Worm (Caenorhabditis elegans) whole organism, L1 larva: ENCODE results near the gene pqn-96.
A peak's percentile ranks its signal among the peaks of the same experiment; 100 is the strongest.

Experiments used
- C04F5.9 ChIP-seq: sonication (generic microtip); optimal IDR thresholded peaks from 2 replicates; lab custom pipeline; 2016; ENCODE audit warnings: missing genetic modification characterization, missing compliant biosample characterization
- C16A3.4 ChIP-seq: fragments of 150-350 bp; optimal IDR thresholded peaks from 2 replicates; lab custom pipeline; 2014; ENCODE audit warnings: missing biosample characterization, missing genetic modification characterization
- Y116A8C.19 ChIP-seq: sonication (generic microtip); optimal IDR thresholded peaks from 2 replicates; lab custom pipeline; 2016; ENCODE audit warnings: missing compliant biosample characterization, missing genetic modification characterization, borderline replicate concordance
- alr-1 ChIP-seq: fragments of 200-800 bp; sonication (Bioruptor generic); optimal IDR thresholded peaks from 2 replicates; lab custom pipeline; 2018; ENCODE audit warnings: borderline replicate concordance, mild to moderate bottlenecking, missing genetic modification characterization, missing compliant biosample characterization
- aly-2 ChIP-seq: fragments of 150-350 bp; optimal IDR thresholded peaks from 2 replicates; lab custom pipeline; 2014; ENCODE audit warnings: missing biosample characterization, missing genetic modification characterization
- ama-1 ChIP-seq: fragments of 150-350 bp; optimal IDR thresholded peaks from 2 replicates; lab custom pipeline; 2014
- blmp-1 ChIP-seq: fragments of 150-350 bp; optimal IDR thresholded peaks from 2 replicates; lab custom pipeline; 2014; ENCODE audit warnings: missing biosample characterization, missing genetic modification characterization
- ceh-8 ChIP-seq: fragments of 200-800 bp; sonication (Bioruptor generic); optimal IDR thresholded peaks from 2 replicates; lab custom pipeline; 2018; ENCODE audit warnings: mild to moderate bottlenecking, missing genetic modification characterization, moderate library complexity, missing compliant biosample characterization
- ces-1 ChIP-seq: fragments of 150-350 bp; optimal IDR thresholded peaks from 2 replicates; lab custom pipeline; 2014; ENCODE audit warnings: missing biosample characterization, missing genetic modification reagents, missing genetic modification characterization
- dsc-1 ChIP-seq: sonication (generic microtip); optimal IDR thresholded peaks from 2 replicates; lab custom pipeline; 2016; ENCODE audit warnings: mild to moderate bottlenecking, missing genetic modification characterization, missing compliant biosample characterization
- efl-1 ChIP-seq, 4 experiments: fragments of 150-350 bp; optimal IDR thresholded peaks in 3 of 4; peaks in 1 of 4; 1 replicate in 1 of 4; 2 replicates in 3 of 4; lab custom pipeline; 2014; ENCODE audit warnings: missing biosample characterization in 2 of 4, missing genetic modification characterization in 2 of 4, missing genetic modification reagents in 2 of 4
- efl-3 ChIP-seq: fragments of 200-800 bp; sonication (Bioruptor generic); optimal IDR thresholded peaks from 2 replicates; lab custom pipeline; 2018; ENCODE audit warnings: mild to moderate bottlenecking, missing genetic modification characterization, missing compliant biosample characterization
- egl-13 ChIP-seq: sonication (generic microtip); optimal IDR thresholded peaks from 2 replicates; lab custom pipeline; 2016; ENCODE audit warnings: missing genotype, missing genetic modification reagents, missing genetic modification characterization, missing compliant biosample characterization
- egl-27 ChIP-seq, 2 experiments: fragments of 150-350 bp in 1 of 2; sonication (generic microtip); optimal IDR thresholded peaks; 3 replicates each; lab custom pipeline; 2017 to 2018; ENCODE audit warnings: missing biosample characterization in 2 of 2, missing genetic modification characterization in 2 of 2, missing genetic modification reagents in 2 of 2
- elt-3 ChIP-seq, 6 experiments: fragments of 150-350 bp in 1 of 6; sonication (generic microtip); optimal IDR thresholded peaks; 2 replicates each; lab custom pipeline; 2017 to 2018; ENCODE audit warnings: missing biosample characterization in 6 of 6, missing genetic modification characterization in 6 of 6, inconsistent platforms in 1 of 6
- ets-5 ChIP-seq: fragments of 200-800 bp; sonication (Bioruptor generic); IDR thresholded peaks from 2 replicates; pipeline ENCODE4 v1.3.6; 2022; ENCODE audit warnings: missing genetic modification characterization, missing compliant biosample characterization
- fkh-10 ChIP-seq: sonication (generic microtip); optimal IDR thresholded peaks from 2 replicates; lab custom pipeline; 2017; ENCODE audit warnings: missing biosample characterization, missing genetic modification reagents, missing genetic modification characterization
- fkh-4 ChIP-seq: sonication (generic microtip); optimal IDR thresholded peaks from 2 replicates; lab custom pipeline; 2016; ENCODE audit warnings: missing compliant biosample characterization, missing genetic modification characterization, borderline replicate concordance
- fkh-8 ChIP-seq: sonication (generic microtip); optimal IDR thresholded peaks from 2 replicates; lab custom pipeline; 2016; ENCODE audit warnings: mild to moderate bottlenecking, missing genetic modification characterization, missing compliant biosample characterization
- grh-1 ChIP-seq: fragments of 200-800 bp; sonication (Bioruptor generic); IDR thresholded peaks from 2 replicates; pipeline ENCODE4 v1.3.6; 2022; ENCODE audit warnings: missing genetic modification reagents, missing genetic modification characterization, missing compliant biosample characterization
- hlh-17 ChIP-seq: fragments of 200-800 bp; sonication (Bioruptor generic); optimal IDR thresholded peaks from 2 replicates; lab custom pipeline; 2018; ENCODE audit warnings: missing genetic modification characterization, mild to moderate bottlenecking, missing compliant biosample characterization, moderate library complexity, borderline replicate concordance
- hpl-2 ChIP-seq: fragments of 150-350 bp; optimal IDR thresholded peaks from 2 replicates; lab custom pipeline; 2014; ENCODE audit warnings: missing biosample characterization, missing genetic modification reagents, missing genetic modification characterization
- lin-13 ChIP-seq: fragments of 150-350 bp; optimal IDR thresholded peaks from 2 replicates; lab custom pipeline; 2014; ENCODE audit warnings: missing biosample characterization, missing genetic modification reagents, missing genetic modification characterization
- lin-15B ChIP-seq: fragments of 150-350 bp; sonication (generic microtip); optimal IDR thresholded peaks from 3 replicates; lab custom pipeline; 2014; ENCODE audit warnings: missing biosample characterization, missing genetic modification characterization
- lsy-2 ChIP-seq, 2 experiments: fragments of 150-350 bp; optimal IDR thresholded peaks; 2 replicates each; lab custom pipeline; 2014; ENCODE audit warnings: missing biosample characterization in 2 of 2, missing genetic modification characterization in 2 of 2
- mab-9 ChIP-seq: fragments of 200-800 bp; sonication (Bioruptor generic); IDR thresholded peaks from 2 replicates; pipeline ENCODE4 v1.3.6; 2022; ENCODE audit warnings: missing genetic modification reagents, missing genetic modification characterization, missing compliant biosample characterization
- nhr-11 ChIP-seq: fragments of 150-350 bp; optimal IDR thresholded peaks from 2 replicates; lab custom pipeline; 2014; ENCODE audit warnings: missing biosample characterization, missing genetic modification characterization
- nhr-77 ChIP-seq: fragments of 150-350 bp; optimal IDR thresholded peaks from 2 replicates; lab custom pipeline; 2014; ENCODE audit warnings: missing biosample characterization, missing genetic modification characterization
- nhr-85 ChIP-seq: sonication (generic microtip); peaks from one replicate; lab custom pipeline; 2016; ENCODE audit warnings: missing genetic modification characterization, inconsistent platforms, missing compliant biosample characterization
- pax-3 ChIP-seq: fragments of 200-800 bp; sonication (Bioruptor generic); optimal IDR thresholded peaks from 2 replicates; lab custom pipeline; 2018; ENCODE audit warnings: mild to moderate bottlenecking, missing genetic modification characterization, moderate library complexity, missing compliant biosample characterization
- rnt-1 ChIP-seq: sonication (generic microtip); optimal IDR thresholded peaks from 2 replicates; lab custom pipeline; 2016; ENCODE audit warnings: mild to moderate bottlenecking, missing genetic modification characterization, moderate library complexity, missing compliant biosample characterization
- sptf-1 ChIP-seq: fragments of 150-350 bp; optimal IDR thresholded peaks from 2 replicates; lab custom pipeline; 2014; ENCODE audit warnings: missing biosample characterization, missing genetic modification characterization
- sup-37 ChIP-seq: fragments of 200-800 bp; sonication (Bioruptor generic); optimal IDR thresholded peaks from 2 replicates; lab custom pipeline; 2018; ENCODE audit warnings: mild to moderate bottlenecking, missing genetic modification characterization, missing compliant biosample characterization
- tbx-2 ChIP-seq: sonication (generic microtip); optimal IDR thresholded peaks from 2 replicates; lab custom pipeline; 2016; ENCODE audit warnings: missing genetic modification characterization, missing compliant biosample characterization
- tlp-1 ChIP-seq: fragments of 150-350 bp; optimal IDR thresholded peaks from 2 replicates; lab custom pipeline; 2014; ENCODE audit warnings: missing biosample characterization, missing genetic modification characterization
- unc-86 ChIP-seq: sonication (generic microtip); optimal IDR thresholded peaks from 2 replicates; lab custom pipeline; 2016; ENCODE audit warnings: missing genetic modification characterization, missing compliant biosample characterization
- unc-98 ChIP-seq: fragments of 200-800 bp; sonication (Bioruptor generic); IDR thresholded peaks from 2 replicates; pipeline ENCODE4 v1.3.6; 2022; ENCODE audit warnings: missing genetic modification characterization, missing compliant biosample characterization
- vab-15 ChIP-seq: sonication (generic microtip); optimal IDR thresholded peaks from 2 replicates; lab custom pipeline; 2017; ENCODE audit warnings: missing genotype, mild to moderate bottlenecking, missing genetic modification characterization, missing compliant biosample characterization
- zag-1 ChIP-seq: fragments of 150-350 bp; optimal IDR thresholded peaks from 2 replicates; lab custom pipeline; 2014; ENCODE audit warnings: missing biosample characterization, missing genetic modification characterization
- ztf-11 ChIP-seq, 2 experiments: sonication (generic microtip); optimal IDR thresholded peaks; 2 replicates each; lab custom pipeline; 2016 to 2017; ENCODE audit warnings: missing genetic modification characterization in 2 of 2, missing biosample characterization in 1 of 2, missing compliant biosample characterization in 1 of 2
- ztf-4 ChIP-seq: fragments of 150-350 bp; optimal IDR thresholded peaks from 2 replicates; lab custom pipeline; 2014; ENCODE audit warnings: missing biosample characterization, missing genetic modification characterization

Gene pqn-96

DNA sequence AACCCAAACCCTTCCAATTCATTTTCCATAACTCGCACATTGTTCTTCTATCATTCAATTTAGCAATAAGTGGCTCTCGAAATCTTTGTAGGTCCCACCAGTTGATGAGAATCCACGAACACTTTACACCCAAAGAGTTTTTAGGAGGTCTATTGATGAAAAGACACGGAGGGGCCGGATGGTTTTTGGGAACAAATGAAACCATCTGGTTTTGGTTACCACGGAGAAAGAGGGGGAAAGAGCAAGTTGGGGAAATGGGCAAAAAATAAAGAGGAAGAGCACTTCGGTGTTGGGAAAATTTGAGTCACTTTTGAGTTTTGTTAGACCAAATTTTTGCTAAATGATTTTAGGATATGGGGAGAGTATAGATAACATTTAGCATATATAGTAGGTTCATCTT, 28.3 kb upstream of the pqn-96 start:
- peak; percentile 51 for TF ChIP-seq dsc-1 (tag; lab: Kevin White, UChicago)
- TF ChIP-seq fkh-4, result no peak

DNA sequence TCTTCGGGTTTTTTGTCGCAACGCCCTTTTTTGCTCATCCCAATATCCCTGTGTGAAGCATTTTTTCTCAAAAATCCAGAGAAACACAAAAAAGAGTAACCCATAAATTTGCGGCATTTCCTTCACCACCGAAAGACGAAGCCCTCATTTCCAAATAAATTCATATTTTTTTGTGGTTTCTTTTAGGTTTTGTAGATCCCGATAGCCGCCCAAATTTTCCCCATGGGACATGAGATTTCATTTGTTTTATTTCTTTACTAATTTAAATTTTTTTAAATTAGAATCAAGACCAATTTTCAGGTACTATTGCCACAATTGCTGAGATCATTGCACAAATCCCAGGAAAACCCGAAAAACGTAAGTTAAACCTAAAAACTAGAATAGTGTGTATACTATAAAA, 27.5 kb upstream of the pqn-96 start, which contains the start of gene mig-39:
Gene mig-39 (plus strand): TSS at position 301 of the 400 bp plus-strand sequence.
- TF ChIP-seq fkh-10 (GFP tag; lab: Kevin White, UChicago) (no peak), efl-3 (GFP tag; lab: Kevin White, UChicago) (no peak), sup-37 (GFP tag; lab: Kevin White, UChicago) (no peak), C16A3.4 (no peak), blmp-1 (no peak), vab-15 (no peak), lin-13 (no peak), Y116A8C.19 (tag; lab: Kevin White, UChicago) (no peak), nhr-77 (tag; lab: Kevin White, UChicago) (no peak), ces-1 (GFP tag; lab: Kevin White, UChicago) (no peak), fkh-4 (no peak), aly-2 (tag; lab: Kevin White, UChicago) (no peak), ceh-8 (GFP tag; lab: Kevin White, UChicago) (no peak), mab-9 (GFP tag; lab: Robert Waterston, UW) (no peak), ztf-4 (no peak), zag-1 (tag; lab: Kevin White, UChicago) (no peak), ets-5 (no peak), elt-3 (tag; optimal IDR thresholded peaks at IDR 0.05; lab: Kevin White, UChicago) (no peak), tlp-1 (tag; lab: Kevin White, UChicago) (no peak), sptf-1 (no peak)

DNA sequence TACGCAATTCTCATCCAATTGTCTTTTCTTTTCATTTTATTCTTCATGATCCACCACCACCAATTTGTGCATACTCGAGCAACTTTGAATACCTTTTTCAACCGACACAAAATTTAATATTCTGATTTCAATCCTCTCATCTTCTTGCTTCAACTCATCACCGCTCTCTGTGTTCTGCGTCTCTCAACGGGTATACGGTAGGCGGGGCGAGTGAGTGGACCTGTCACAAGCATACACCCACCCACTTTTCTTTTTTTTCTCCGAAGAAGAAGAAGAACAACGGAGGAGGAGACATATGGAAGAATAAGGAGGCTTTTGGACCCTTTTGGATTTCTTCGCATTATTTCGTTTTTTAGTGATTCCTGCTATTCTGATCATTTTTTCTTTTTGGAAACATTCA, 22.2 kb upstream of the pqn-96 start:
- no peak for TF ChIP-seq unc-98 (GFP tag; lab: Robert Waterston, UW)
- peak; percentile 49 to 84 for TF ChIP-seq lsy-2 (tag; optimal IDR thresholded peaks at IDR 0.05; lab: Kevin White, UChicago)
- TF ChIP-seq ztf-11 (tag; optimal IDR thresholded peaks at IDR 0.05; lab: Kevin White, UChicago), result no peak
- no peak for TF ChIP-seq nhr-85
- no peak for TF ChIP-seq hlh-17
- no peak for TF ChIP-seq rnt-1
- no peak for TF ChIP-seq C04F5.9 (tag; lab: Kevin White, UChicago)
- peak; percentile 47 for TF ChIP-seq blmp-1
- TF ChIP-seq, all 84 proteins: peak for 2

DNA sequence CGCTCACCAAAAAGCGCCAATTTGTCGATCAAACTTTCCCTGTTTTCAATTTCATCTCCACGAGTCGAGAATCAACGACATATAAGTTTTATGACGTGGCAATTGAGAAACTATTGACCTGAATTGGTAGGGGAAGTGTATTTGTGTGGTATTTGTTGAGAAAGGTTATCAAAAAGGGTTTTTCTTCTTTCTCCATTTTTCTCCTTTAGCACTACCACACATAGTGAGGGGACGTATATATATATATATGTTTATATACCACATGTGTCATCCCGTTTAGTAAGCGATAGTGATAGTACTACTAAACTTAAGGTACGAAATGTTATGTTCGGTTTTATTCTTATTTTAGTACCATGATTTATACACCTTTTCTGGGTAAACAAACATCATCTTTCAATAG, 18.4 kb upstream of the pqn-96 start:
- TF ChIP-seq sptf-1, result no peak
- no peak for TF ChIP-seq efl-1 (optimal IDR thresholded peaks at IDR 0.05; lab: Kevin White, UChicago)
- TF ChIP-seq efl-1 (GFP tag; optimal IDR thresholded peaks at IDR 0.05 in 1 of 2; lab: Kevin White, UChicago), result peak in 1 of 2 experiments; percentile 51

DNA sequence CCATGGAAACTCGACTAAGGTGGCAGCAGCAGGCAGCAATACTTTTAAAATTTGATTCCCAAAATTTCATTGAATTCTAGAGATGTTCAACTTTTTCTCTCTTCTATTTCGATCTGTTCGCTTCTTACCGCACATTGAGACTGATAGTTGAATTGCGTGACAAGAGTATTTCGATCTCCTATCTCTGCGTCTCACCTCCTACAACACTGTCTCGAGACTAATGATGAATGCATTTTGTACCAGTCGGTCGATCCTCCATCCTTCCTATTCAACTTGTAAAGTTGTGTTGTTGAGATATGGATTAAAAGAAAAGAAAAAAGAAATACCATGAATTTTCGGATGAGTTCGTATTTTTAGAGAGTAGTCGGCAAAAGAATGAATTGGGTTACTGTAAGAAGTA, 12.0 kb upstream of the pqn-96 start:
- TF ChIP-seq fkh-8 (tag; lab: Kevin White, UChicago), result no peak
- TF ChIP-seq grh-1 (GFP tag; lab: Robert Waterston, UW), result no peak
- no peak for TF ChIP-seq unc-86 (tag; lab: Kevin White, UChicago)
- TF ChIP-seq vab-15, result no peak
- TF ChIP-seq tbx-2, result no peak
- no peak for TF ChIP-seq lin-15B (tag; lab: Kevin White, UChicago)
- TF ChIP-seq hpl-2, result no peak
- TF ChIP-seq nhr-77 (tag; lab: Kevin White, UChicago), result no peak
- no peak for TF ChIP-seq ama-1 (lab: Kevin White, UChicago)
- no peak for TF ChIP-seq egl-27 (tag; optimal IDR thresholded peaks at IDR 0.05; lab: Kevin White, UChicago)
- no peak for TF ChIP-seq lsy-2 (tag; optimal IDR thresholded peaks at IDR 0.05; lab: Kevin White, UChicago)
- TF ChIP-seq nhr-11, result no peak
- no peak for TF ChIP-seq alr-1 (tag; lab: Kevin White, UChicago)
- no peak for TF ChIP-seq unc-98 (GFP tag; lab: Robert Waterston, UW)
- no peak for TF ChIP-seq elt-3 (tag; optimal IDR thresholded peaks at IDR 0.05; lab: Kevin White, UChicago)
- no peak for TF ChIP-seq ets-5
- no peak for TF ChIP-seq pax-3 (tag; lab: Kevin White, UChicago)
- no peak for TF ChIP-seq egl-13 (tag; lab: Kevin White, UChicago)
